Worm (Caenorhabditis elegans): ENCODE measurements around the gene elo-2.

elo-2 gene

ce11 chrIV:17440417-17440816 lies 26.8 kb downstream of the elo-2 start, which contains the start of gene F08A7.1:
F08A7.1 (plus strand) TSS chrIV:17440607.
- TF ChIP-seq nhr-80 (tag; optimal IDR thresholded peaks at IDR 0.05) (peak; percentile 52), F22D6.2 (tag; optimal IDR thresholded peaks at IDR 0.05) (no peak)

ce11 chrIV:17440001-17440400 lies 27.2 kb downstream of the elo-2 start, which contains the start of gene C06A12.19:
C06A12.19 (minus strand) TSS chrIV:17440101.
- TF ChIP-seq nfya-1 (tag; optimal IDR thresholded peaks at IDR 0.05; ENCODE audit: borderline replicate concordance, insufficient read depth) (no peak), pbrm-1 (GFP tag; IDR thresholded peaks at IDR 0.05) (no peak), mes-4 (tag; optimal IDR thresholded peaks at IDR 0.05) (no peak), rpc-1 (optimal IDR thresholded peaks at IDR 0.05) (no peak), rpc-1 (tag; optimal IDR thresholded peaks at IDR 0.05) (no peak), chd-7 (tag; optimal IDR thresholded peaks at IDR 0.05) (no peak), nfya-2 (GFP tag; IDR thresholded peaks at IDR 0.05) (no peak), ztf-22 (GFP tag; optimal IDR thresholded peaks at IDR 0.05) (no peak), B0035.1 (tag; optimal IDR thresholded peaks at IDR 0.05) (no peak), C06A6.2 (GFP tag; conservative IDR thresholded peaks at IDR 0.05) (no peak)

- TF ChIP-seq T07F8.4 (tag; optimal IDR thresholded peaks at IDR 0.05) (no peak), nhr-120 (GFP tag; IDR thresholded peaks at IDR 0.05) (no peak), nhr-80 (tag; optimal IDR thresholded peaks at IDR 0.05) (no peak), ccch-3 (GFP tag; optimal IDR thresholded peaks at IDR 0.05) (no peak), nfya-1 (tag; optimal IDR thresholded peaks at IDR 0.05; ENCODE audit: borderline replicate concordance, insufficient read depth) (no peak)
Measured at ce11 chrIV:17437038-17437437, 30.2 kb downstream of the elo-2 start, which contains the start of gene C06A12.8. C06A12.8 (plus strand) TSS chrIV:17437338.

- TF ChIP-seq snpc-1.3 (tag; optimal IDR thresholded peaks at IDR 0.05; ENCODE audit: insufficient read depth) (no peak), cebp-1 (GFP tag; IDR thresholded peaks at IDR 0.05) (no peak), cebp-1 (tag; optimal IDR thresholded peaks at IDR 0.05) (no peak), egl-44 (GFP tag; IDR thresholded peaks at IDR 0.05) (no peak), ztf-22 (GFP tag; optimal IDR thresholded peaks at IDR 0.05) (no peak), ama-1 (optimal IDR thresholded peaks at IDR 0.05) (no peak), ama-1 (GFP tag; optimal IDR thresholded peaks at IDR 0.05) (no peak), lin-54 (GFP tag; optimal IDR thresholded peaks at IDR 0.05) (no peak), mes-4 (tag; optimal IDR thresholded peaks at IDR 0.05) (no peak), F23B12.7 (tag; optimal IDR thresholded peaks at IDR 0.05; ENCODE audit: insufficient read depth) (no peak), cebp-2 (GFP tag; IDR thresholded peaks at IDR 0.05) (no peak), sea-2 (GFP tag; IDR thresholded peaks at IDR 0.05) (no peak), ceh-100 (GFP tag; IDR thresholded peaks at IDR 0.05) (no peak), mcd-1 (GFP tag; IDR thresholded peaks at IDR 0.05) (no peak), madf-8 (GFP tag; conservative IDR thresholded peaks at IDR 0.05) (no peak), F33H1.4 (GFP tag; IDR thresholded peaks at IDR 0.05) (no peak), T07F8.4 (tag; optimal IDR thresholded peaks at IDR 0.05) (no peak), D2030.7 (GFP tag; IDR thresholded peaks at IDR 0.05) (no peak), tbx-9 (tag; optimal IDR thresholded peaks at IDR 0.05; ENCODE audit: borderline replicate concordance) (no peak)
Measured at ce11 chrIV:17436552-17436951, 30.7 kb downstream of the elo-2 start, which contains the start of gene gcy-27. gcy-27 (minus strand) TSS chrIV:17436652.

ce11 chrIV:17435228-17435627 lies 32.0 kb downstream of the elo-2 start:
- TF ChIP-seq K11D2.4 (GFP tag; IDR thresholded peaks at IDR 0.05): no peak
- TF ChIP-seq let-526 (GFP tag; IDR thresholded peaks at IDR 0.05): no peak
- TF ChIP-seq lin-54 (GFP tag; optimal IDR thresholded peaks at IDR 0.05): no peak
- no peak for TF ChIP-seq mcd-1 (GFP tag; IDR thresholded peaks at IDR 0.05)
- no peak for TF ChIP-seq cebp-2 (GFP tag; IDR thresholded peaks at IDR 0.05)
- TF ChIP-seq bed-1 (GFP tag; IDR thresholded peaks at IDR 0.05): no peak
- no peak for TF ChIP-seq K12H6.12 (tag; optimal IDR thresholded peaks at IDR 0.05)
- no peak for TF ChIP-seq mxl-1 (tag; optimal IDR thresholded peaks at IDR 0.05)
- no peak for TF ChIP-seq unc-130 (GFP tag; optimal IDR thresholded peaks at IDR 0.05)
- TF ChIP-seq C17E4.6 (GFP tag; IDR thresholded peaks at IDR 0.05): no peak
- TF ChIP-seq hmg-20 (GFP tag; IDR thresholded peaks at IDR 0.05): no peak
- TF ChIP-seq Y53G8AR.9 (GFP tag; conservative IDR thresholded peaks at IDR 0.05): no peak
- TF ChIP-seq unc-62 (GFP tag; optimal IDR thresholded peaks at IDR 0.05): no peak
- TF ChIP-seq nhr-80 (tag; optimal IDR thresholded peaks at IDR 0.05): no peak

Measured in whole organism, young adult.